Worm (Caenorhabditis elegans): ENCODE data around the gene srh-264.

The srh-264 gene

ce11 chrV:15444188-15444587, 30.2 kb downstream of the srh-264 start, which contains the start of gene T26H5.11:
T26H5.11 (minus strand) TSS chrV:15444288.
- TF ChIP-seq lir-3 (tag; optimal IDR thresholded peaks at IDR 0.05) (no peak), lsy-2 (tag; optimal IDR thresholded peaks at IDR 0.05) (no peak), nhr-76 (tag; optimal IDR thresholded peaks at IDR 0.05) (no peak)

ce11 chrV:15444615-15445014, 30.7 kb downstream of the srh-264 start, which contains the start of gene T26H5.9:
T26H5.9 (plus strand) TSS chrV:15444916.
- TF ChIP-seq set-16 (GFP tag; IDR thresholded peaks at IDR 0.05) (no peak), lim-7 (GFP tag; IDR thresholded peaks at IDR 0.05) (no peak), nhr-28 (tag; optimal IDR thresholded peaks at IDR 0.05) (peak; percentile 45), spr-1 (tag; optimal IDR thresholded peaks at IDR 0.05) (no peak), unc-62 (GFP tag; optimal IDR thresholded peaks at IDR 0.05 in 1 of 2) (peak in 1 of 2 experiments; percentile 92), unc-62 (tag; optimal IDR thresholded peaks at IDR 0.05) (no peak), daf-16 (GFP tag; optimal IDR thresholded peaks at IDR 0.05) (no peak), daf-16 (tag; optimal IDR thresholded peaks at IDR 0.05) (peak; percentile 39), nhr-41 (GFP tag; IDR thresholded peaks at IDR 0.05) (no peak), pqm-1 (tag; optimal IDR thresholded peaks at IDR 0.05) (peak; percentile 12)

ce11 chrV:15445437-15445836, 31.5 kb downstream of the srh-264 start, which contains the start of gene srh-239:
srh-239 (plus strand) TSS chrV:15445737.
- no peak for TF ChIP-seq unc-39 (tag; optimal IDR thresholded peaks at IDR 0.05)
- no peak for TF ChIP-seq lin-15B (tag; optimal IDR thresholded peaks at IDR 0.05)
- no peak for TF ChIP-seq mdt-29 (GFP tag; IDR thresholded peaks at IDR 0.05)
- TF ChIP-seq lin-39 (tag; optimal IDR thresholded peaks at IDR 0.05), result no peak
- TF ChIP-seq T20F7.1 (GFP tag; optimal IDR thresholded peaks at IDR 0.05), result no peak
- TF ChIP-seq mes-2 (tag; optimal IDR thresholded peaks at IDR 0.05; ENCODE audit: poor library complexity, severe bottlenecking), result no peak
- no peak for TF ChIP-seq F44E2.7 (GFP tag; IDR thresholded peaks at IDR 0.05)
- TF ChIP-seq ces-1 (GFP tag; optimal IDR thresholded peaks at IDR 0.05), result no peak
- TF ChIP-seq lin-1 (GFP tag; IDR thresholded peaks at IDR 0.05), result no peak
- TF ChIP-seq ZK546.5 (tag; optimal IDR thresholded peaks at IDR 0.05), result no peak
- TF ChIP-seq hif-1 (tag; optimal IDR thresholded peaks at IDR 0.05), result no peak
- no peak for TF ChIP-seq unc-62 (GFP tag; optimal IDR thresholded peaks at IDR 0.05 in 1 of 2)
- TF ChIP-seq unc-62 (tag; optimal IDR thresholded peaks at IDR 0.05), result no peak
- TF ChIP-seq fos-1 (tag; optimal IDR thresholded peaks at IDR 0.05), result no peak
- TF ChIP-seq ztf-7 (tag; optimal IDR thresholded peaks at IDR 0.05), result no peak
- no peak for TF ChIP-seq dmd-9 (GFP tag; IDR thresholded peaks at IDR 0.05)
- TF ChIP-seq F37D6.2 (tag; optimal IDR thresholded peaks at IDR 0.05), result no peak
- no peak for TF ChIP-seq madf-5 (GFP tag; IDR thresholded peaks at IDR 0.05)

ce11 chrV:15448408-15448807, 34.5 kb downstream of the srh-264 start, which contains the start of gene T26H5.4:
T26H5.4 (minus strand) TSS chrV:15448701.
- TF ChIP-seq nhr-6 (tag; optimal IDR thresholded peaks at IDR 0.05) (no peak), aha-1 (tag) (no peak), dmd-8 (GFP tag; IDR thresholded peaks at IDR 0.05) (no peak), pqm-1 (tag; optimal IDR thresholded peaks at IDR 0.05) (peak; percentile 21), F44E2.7 (GFP tag; IDR thresholded peaks at IDR 0.05) (no peak), nhr-28 (tag; optimal IDR thresholded peaks at IDR 0.05) (peak; percentile 18), lin-29 (GFP tag; IDR thresholded peaks at IDR 0.05) (no peak), daf-16 (GFP tag; optimal IDR thresholded peaks at IDR 0.05) (no peak), daf-16 (tag; optimal IDR thresholded peaks at IDR 0.05) (peak; percentile 37), nhr-48 (tag; optimal IDR thresholded peaks at IDR 0.05) (no peak), spr-1 (tag; optimal IDR thresholded peaks at IDR 0.05) (no peak), attf-4 (tag; optimal IDR thresholded peaks at IDR 0.05) (no peak), php-3 (GFP tag; IDR thresholded peaks at IDR 0.05) (peak; percentile 69; the same call in 1 of the 2 replicates), fos-1 (tag; optimal IDR thresholded peaks at IDR 0.05) (no peak)

Data from whole organism, L4 larva.